Fruit fly (Drosophila melanogaster) whole organism, embryonic: ENCODE data around the gene CG13449.

Experiments
- B-H2 ChIP-seq: fragments of 200-800 bp; sonication (Bioruptor generic); optimal IDR thresholded peaks from 2 replicates; lab custom pipeline; 2018; ENCODE audit warnings: missing biosample characterization, mild to moderate bottlenecking, missing genetic modification characterization
- CG10147 ChIP-seq: fragments of 200-800 bp; sonication (Bioruptor generic); optimal IDR thresholded peaks from 2 replicates; lab custom pipeline; 2019; ENCODE audit warnings: missing biosample characterization, mild to moderate bottlenecking, missing genetic modification characterization, moderate library complexity
- CG1024 ChIP-seq: fragments of 200-800 bp; sonication (Bioruptor generic); IDR thresholded peaks from 2 replicates; pipeline ENCODE4 v1.3.6; 2022; ENCODE audit warnings: missing biosample characterization, missing genetic modification characterization
- CG10979 ChIP-seq: fragments of 200-800 bp; sonication (Bioruptor generic); optimal IDR thresholded peaks from 2 replicates; lab custom pipeline; 2018; ENCODE audit warnings: missing biosample characterization, mild to moderate bottlenecking, missing genetic modification characterization, moderate library complexity
- CG11093 ChIP-seq: fragments of 200-800 bp; sonication (Bioruptor generic); IDR thresholded peaks from 3 replicates; pipeline ENCODE4 v1.3.6; 2022; ENCODE audit warnings: missing biosample characterization, missing genetic modification characterization
- CG11456 ChIP-seq: fragments of 200-800 bp; sonication (Bioruptor generic); IDR thresholded peaks from 3 replicates; pipeline ENCODE4 v1.3.6; 2022; ENCODE audit warnings: missing biosample characterization, missing genetic modification characterization
- CG11696 ChIP-seq: fragments of 200-800 bp; sonication (Bioruptor generic); IDR thresholded peaks from 2 replicates; pipeline ENCODE4 v1.3.6; 2022; ENCODE audit warnings: missing biosample characterization, missing genetic modification characterization
- CG1233 ChIP-seq: fragments of 200-800 bp; sonication (Bioruptor generic); optimal IDR thresholded peaks from 4 replicates; lab custom pipeline; 2018; ENCODE audit warnings: missing biosample characterization, mild to moderate bottlenecking, missing genetic modification characterization
- CG1602 ChIP-seq: fragments of 200-800 bp; sonication (Bioruptor generic); optimal IDR thresholded peaks from 3 replicates; lab custom pipeline; 2016; ENCODE audit warnings: missing biosample characterization, missing genetic modification characterization
- CG17361 ChIP-seq: fragments of 200-800 bp; sonication (Bioruptor generic); IDR thresholded peaks from 3 replicates; pipeline ENCODE4 v1.3.6; 2022; ENCODE audit warnings: missing biosample characterization, missing genetic modification characterization
- CG18619 ChIP-seq: fragments of 200-800 bp; sonication (Bioruptor generic); optimal IDR thresholded peaks from 3 replicates; lab custom pipeline; 2017; ENCODE audit warnings: missing biosample characterization, mild to moderate bottlenecking, missing genetic modification characterization
- CG2678 ChIP-seq: fragments of 200-800 bp; sonication (Bioruptor generic); optimal IDR thresholded peaks from 3 replicates; lab custom pipeline; 2019; ENCODE audit warnings: missing biosample characterization, mild to moderate bottlenecking, missing genetic modification characterization, moderate library complexity
- CG2712 ChIP-seq: fragments of 200-800 bp; optimal IDR thresholded peaks from 3 replicates; lab custom pipeline; 2019; ENCODE audit warnings: missing biosample characterization, mild to moderate bottlenecking, missing genetic modification characterization, moderate library complexity
- CG30020 ChIP-seq: fragments of 200-800 bp; optimal IDR thresholded peaks from 2 replicates; lab custom pipeline; 2019; ENCODE audit warnings: missing biosample characterization, mild to moderate bottlenecking, missing genetic modification characterization, moderate library complexity
- CG30431 ChIP-seq: fragments of 200-800 bp; sonication (Bioruptor generic); optimal IDR thresholded peaks from 2 replicates; lab custom pipeline; 2017; ENCODE audit warnings: missing biosample characterization, missing genetic modification characterization
- CG31224 ChIP-seq: fragments of 200-800 bp; sonication (Bioruptor generic); IDR thresholded peaks from 2 replicates; pipeline ENCODE4 v1.3.6; 2022; ENCODE audit warnings: missing biosample characterization, missing genetic modification characterization
- CG3838 ChIP-seq: fragments of 200-800 bp; sonication (Bioruptor generic); optimal IDR thresholded peaks from 3 replicates; lab custom pipeline; 2016; ENCODE audit warnings: missing biosample characterization, missing genetic modification characterization
- CG42726 ChIP-seq: fragments of 200-800 bp; sonication (Bioruptor generic); IDR thresholded peaks from 2 replicates; pipeline ENCODE4 v1.3.6; 2022; ENCODE audit warnings: missing biosample characterization, missing genetic modification characterization; ENCODE audit not compliant: partially characterized antibody
- CG4404 ChIP-seq: fragments of 200-800 bp; sonication (Bioruptor generic); IDR thresholded peaks from 2 replicates; pipeline ENCODE4 v1.3.6; 2022; ENCODE audit warnings: missing biosample characterization, missing genetic modification characterization
- CG6254 ChIP-seq: fragments of 200-800 bp; sonication (Bioruptor generic); optimal IDR thresholded peaks from 3 replicates; lab custom pipeline; 2017; ENCODE audit warnings: mild to moderate bottlenecking, missing biosample characterization, missing genetic modification reagents, missing genetic modification characterization
- CG8281 ChIP-seq: fragments of 200-800 bp; sonication (Bioruptor generic); optimal IDR thresholded peaks from 2 replicates; lab custom pipeline; 2018; ENCODE audit warnings: missing biosample characterization, mild to moderate bottlenecking, missing genetic modification characterization, moderate library complexity
- CHES-1-like ChIP-seq: fragments of 200-800 bp; sonication (Bioruptor generic); optimal IDR thresholded peaks from 2 replicates; lab custom pipeline; 2016; ENCODE audit warnings: missing biosample characterization, missing genetic modification characterization
- Deaf1 ChIP-seq: fragments of 200-800 bp; optimal IDR thresholded peaks from 3 replicates; lab custom pipeline; 2019; ENCODE audit warnings: missing biosample characterization, mild to moderate bottlenecking, missing genetic modification characterization, moderate library complexity
- H15 ChIP-seq: fragments of 200-800 bp; sonication (Bioruptor generic); IDR thresholded peaks from 3 replicates; pipeline ENCODE4 v1.3.6; 2022; ENCODE audit warnings: missing biosample characterization, missing genetic modification characterization
- Lim3 ChIP-seq: fragments of 200-800 bp; sonication (Bioruptor generic); IDR thresholded peaks from 2 replicates; pipeline ENCODE4 v1.3.6; 2022; ENCODE audit warnings: missing biosample characterization, missing genetic modification characterization
- Med ChIP-seq: fragments of 200-800 bp; sonication (Bioruptor generic); peaks from one replicate; lab custom pipeline; 2016; ENCODE audit warnings: missing biosample characterization, missing genetic modification characterization, mild to moderate bottlenecking, inconsistent platforms, moderate library complexity
- Neu2 ChIP-seq: fragments of 200-800 bp; sonication (Bioruptor generic); optimal IDR thresholded peaks from 3 replicates; lab custom pipeline; 2016; ENCODE audit warnings: missing biosample characterization, missing genetic modification characterization, borderline replicate concordance
- Rfx ChIP-seq: fragments of 200-800 bp; sonication (Bioruptor generic); IDR thresholded peaks from 2 replicates; pipeline ENCODE4 v1.3.6; 2022; ENCODE audit warnings: missing biosample characterization, missing genetic modification characterization
- Sox102F ChIP-seq: fragments of 200-800 bp; sonication (Bioruptor generic); optimal IDR thresholded peaks from 2 replicates; lab custom pipeline; 2018; ENCODE audit warnings: missing biosample characterization, mild to moderate bottlenecking, missing genetic modification characterization, moderate library complexity
- Sry-β ChIP-seq: fragments of 200-800 bp; sonication (Bioruptor generic); optimal IDR thresholded peaks from 2 replicates; lab custom pipeline; 2018; ENCODE audit warnings: missing biosample characterization, mild to moderate bottlenecking, missing genetic modification characterization, moderate library complexity
- Tbp ChIP-seq: fragments of >200 bp; optimal IDR thresholded peaks from 2 replicates; lab custom pipeline; 2018; ENCODE audit warnings: missing biosample characterization, missing genetic modification characterization
- YL-1 ChIP-seq: fragments of 200-800 bp; sonication (Bioruptor generic); optimal IDR thresholded peaks from 3 replicates; lab custom pipeline; 2017; ENCODE audit warnings: missing biosample characterization, mild to moderate bottlenecking, missing genetic modification characterization
- bigmax ChIP-seq: fragments of 200-800 bp; sonication (Bioruptor generic); optimal IDR thresholded peaks from 2 replicates; lab custom pipeline; 2018; ENCODE audit warnings: missing biosample characterization, mild to moderate bottlenecking, missing genetic modification characterization
- chif ChIP-seq, 2 experiments: fragments of 200-800 bp; sonication (Bioruptor generic); optimal IDR thresholded peaks; 3 replicates each; lab custom pipeline; 2016; ENCODE audit warnings: missing biosample characterization in 2 of 2, missing genetic modification characterization in 2 of 2
- crc ChIP-seq: fragments of 200-800 bp; sonication (Bioruptor generic); optimal IDR thresholded peaks from 2 replicates; lab custom pipeline; 2016; ENCODE audit warnings: missing biosample characterization, missing genetic modification characterization
- gce ChIP-seq: fragments of 200-800 bp; sonication (Bioruptor generic); IDR thresholded peaks from 3 replicates; pipeline ENCODE4 v1.3.6; 2022; ENCODE audit warnings: missing biosample characterization, missing genetic modification characterization
- gcm ChIP-seq: fragments of 200-800 bp; sonication (Bioruptor generic); optimal IDR thresholded peaks from 2 replicates; lab custom pipeline; 2019; ENCODE audit warnings: missing biosample characterization, mild to moderate bottlenecking, missing genetic modification characterization, moderate library complexity
- gfzf ChIP-seq: fragments of 200-800 bp; sonication (Bioruptor generic); optimal IDR thresholded peaks from 2 replicates; lab custom pipeline; 2016; ENCODE audit warnings: missing biosample characterization, mild to moderate bottlenecking, missing genetic modification characterization, moderate library complexity
- ind ChIP-seq: fragments of 200-800 bp; sonication (Bioruptor generic); optimal IDR thresholded peaks from 3 replicates; lab custom pipeline; 2016; ENCODE audit warnings: missing biosample characterization, missing genetic modification characterization
- jing ChIP-seq: fragments of 200-800 bp; sonication (Bioruptor generic); optimal IDR thresholded peaks from 2 replicates; lab custom pipeline; 2018; ENCODE audit warnings: missing biosample characterization, mild to moderate bottlenecking, missing genetic modification characterization
- lov ChIP-seq, 2 experiments: fragments of 200-800 bp in 1 of 2; fragments of >200 bp in 1 of 2; sonication (Bioruptor generic) in 1 of 2; IDR thresholded peaks in 1 of 2; optimal IDR thresholded peaks in 1 of 2; 2 replicates in 1 of 2; 3 replicates in 1 of 2; pipeline versions ENCODE4 v1.3.6 to Lab custom; 2017 to 2022; ENCODE audit warnings: missing biosample characterization in 1 of 2, missing genetic modification characterization in 1 of 2
- nom ChIP-seq: fragments of 200-800 bp; sonication (Bioruptor generic); optimal IDR thresholded peaks from 2 replicates; lab custom pipeline; 2017; ENCODE audit warnings: missing biosample characterization, missing genetic modification characterization, mild to moderate bottlenecking, moderate library complexity, missing genetic modification reagents
- salm ChIP-seq: fragments of 200-800 bp; sonication (Bioruptor generic); optimal IDR thresholded peaks from 2 replicates; lab custom pipeline; 2018; ENCODE audit warnings: missing biosample characterization, mild to moderate bottlenecking, missing genetic modification characterization
- tgo ChIP-seq: fragments of 200-800 bp; sonication (Bioruptor generic); IDR thresholded peaks from 3 replicates; pipeline ENCODE4 v1.3.6; 2022; ENCODE audit warnings: missing biosample characterization, missing genetic modification characterization
- tna ChIP-seq: fragments of 200-800 bp; sonication (Bioruptor generic); IDR thresholded peaks from 2 replicates; pipeline ENCODE4 v1.3.6; 2022; ENCODE audit warnings: missing biosample characterization, missing genetic modification characterization; ENCODE audit not compliant: partially characterized antibody
- trh ChIP-seq: fragments of 200-800 bp; sonication (Bioruptor generic); optimal IDR thresholded peaks from 2 replicates; lab custom pipeline; 2016; ENCODE audit warnings: missing biosample characterization, missing genetic modification characterization
- tx ChIP-seq: fragments of 200-800 bp; sonication (Bioruptor generic); optimal IDR thresholded peaks from 2 replicates; lab custom pipeline; 2016; ENCODE audit warnings: missing biosample characterization, missing genetic modification characterization
- wor ChIP-seq: fragments of 200-800 bp; sonication (Bioruptor generic); IDR thresholded peaks from 2 replicates; pipeline ENCODE4 v1.3.6; 2022; ENCODE audit warnings: missing biosample characterization, missing genetic modification characterization
- yki ChIP-seq: fragments of >200 bp; optimal IDR thresholded peaks from 3 replicates; lab custom pipeline; 2018

CG13449 gene

DNA sequence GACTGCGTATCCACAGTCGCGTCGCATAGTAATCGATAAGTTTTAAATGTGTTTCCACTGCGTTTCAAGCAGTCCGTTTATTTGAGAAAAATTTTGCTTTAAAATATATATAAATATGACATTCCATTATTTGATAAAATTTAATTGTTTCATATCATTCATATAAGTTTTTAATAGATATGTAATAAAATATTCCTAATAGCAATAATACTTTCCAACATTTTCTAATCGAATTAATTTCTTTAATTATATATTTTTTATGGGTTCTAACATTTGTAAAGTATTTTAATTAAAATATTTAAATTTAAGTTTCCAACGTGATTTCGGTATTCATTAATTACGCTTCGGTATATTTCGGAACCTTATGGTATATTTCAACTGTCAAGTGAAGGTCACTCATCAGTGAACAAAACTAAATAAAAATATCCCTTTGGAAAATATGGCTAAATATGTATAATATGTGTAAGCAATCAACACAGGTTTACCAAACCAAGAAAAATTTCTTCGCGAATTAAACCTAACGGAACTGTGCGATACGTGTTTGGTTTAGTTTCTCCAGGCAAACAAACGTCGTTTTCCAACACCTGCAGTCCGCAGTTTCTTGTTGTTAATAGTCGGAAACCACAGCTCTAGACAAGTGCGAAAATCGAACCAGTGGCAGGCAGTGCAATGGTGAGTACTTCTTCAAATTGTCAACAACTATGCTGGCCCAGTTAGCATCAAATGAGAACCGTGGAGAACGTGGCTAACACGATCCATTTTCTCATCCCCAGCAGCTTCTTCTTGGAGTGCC lies 49.4 kb downstream of the CG13449 start, which contains the start of the genes CG7739 and SCCRO (continued):
- no peak for TF ChIP-seq Sry-β (GFP tag; lab: Kevin White, UChicago)
- peak; percentile 56 for TF ChIP-seq CG1602 (GFP tag; lab: Kevin White, UChicago)
- TF ChIP-seq chif (GFP tag; optimal IDR thresholded peaks at IDR 0.05; lab: Kevin White, UChicago), result no peak
- TF ChIP-seq salm (tag; lab: Kevin White, UChicago), result no peak
- peak; percentile 37; the same call in 1 of the 2 replicates for TF ChIP-seq CG4404 (GFP tag; lab: Robert Waterston, UW)
- peak; percentile 19 for TF ChIP-seq CG10979 (tag; lab: Kevin White, UChicago)
- TF ChIP-seq CG1024 (GFP tag; lab: Robert Waterston, UW), result peak; percentile 62; the same call in 1 of the 2 replicates
- TF ChIP-seq tx (GFP tag; lab: Kevin White, UChicago), result no peak
- TF ChIP-seq Rfx (GFP tag; lab: Robert Waterston, UW), result peak; percentile 77
- TF ChIP-seq tgo, result peak; percentile 69
- TF ChIP-seq wor (GFP tag; lab: Robert Waterston, UW), result no peak
- peak; percentile 11 for TF ChIP-seq CG10147 (GFP tag; lab: Kevin White, UChicago)
- peak; percentile 57 for TF ChIP-seq ind
- TF ChIP-seq Med (GFP tag; lab: Kevin White, UChicago), result peak; percentile 92
- peak; percentile 78 for TF ChIP-seq CG2712 (tag; lab: Kevin White, UChicago)
- no peak for TF ChIP-seq Tbp
- no peak for TF ChIP-seq H15 (GFP tag; lab: Robert Waterston, UW)
- peak; percentile 35 for TF ChIP-seq CG18619 (GFP tag; lab: Kevin White, UChicago)
- TF ChIP-seq gce (GFP tag; lab: Robert Waterston, UW), result no peak
- TF ChIP-seq CG3838 (GFP tag; lab: Kevin White, UChicago), result no peak
- TF ChIP-seq yki, result no peak
- no peak for TF ChIP-seq CG11093 (GFP tag; lab: Robert Waterston, UW)
- no peak for TF ChIP-seq Lim3
- peak; percentile 66 for TF ChIP-seq gfzf (GFP tag; lab: Kevin White, UChicago)
- TF ChIP-seq CG30431 (GFP tag; lab: Kevin White, UChicago), result no peak
- TF ChIP-seq CG11456 (GFP tag; lab: Robert Waterston, UW), result no peak; the same call in 1 of the 3 replicates
- TF ChIP-seq trh, result no peak
- no peak for TF ChIP-seq jing (GFP tag; lab: Kevin White, UChicago)
- TF ChIP-seq CG42726 (GFP tag; lab: Robert Waterston, UW), result no peak
- peak; percentile 42 for TF ChIP-seq YL-1
- TF ChIP-seq nom (GFP tag; lab: Kevin White, UChicago), result no peak
- no peak for TF ChIP-seq Sox102F
- TF ChIP-seq Neu2 (GFP tag; lab: Kevin White, UChicago), result no peak
- peak; percentile 85 for TF ChIP-seq CG17361 (GFP tag; lab: Robert Waterston, UW)
- TF ChIP-seq lov (optimal IDR thresholded peaks at IDR 0.05; lab: Kevin White, UChicago), result no peak
- TF ChIP-seq lov (GFP tag; IDR thresholded peaks at IDR 0.05; lab: Robert Waterston, UW), result peak; percentile 35; the same call in 1 of the 3 replicates
- no peak for TF ChIP-seq bigmax (GFP tag; lab: Kevin White, UChicago)
- TF ChIP-seq B-H2 (GFP tag; lab: Kevin White, UChicago), result peak; percentile 49
- peak; percentile 74 for TF ChIP-seq CG2678 (tag; lab: Kevin White, UChicago)
- no peak for TF ChIP-seq CG6254 (GFP tag; lab: Kevin White, UChicago)
- TF ChIP-seq CG31224 (GFP tag; lab: Robert Waterston, UW), result peak; percentile 59
- no peak for TF ChIP-seq CG8281 (tag; lab: Kevin White, UChicago)
- TF ChIP-seq tna, result no peak
- peak; percentile 46 for TF ChIP-seq CHES-1-like (GFP tag; lab: Kevin White, UChicago)
- no peak for TF ChIP-seq crc (GFP tag; lab: Kevin White, UChicago)
- peak; percentile 57; the same call in 1 of the 2 replicates for TF ChIP-seq CG11696 (GFP tag; lab: Robert Waterston, UW)
- peak; percentile 24 for TF ChIP-seq CG1233 (GFP tag; lab: Kevin White, UChicago)
- no peak for TF ChIP-seq Deaf1
- TF ChIP-seq CG30020, result peak; percentile 87
- peak; percentile 10 for TF ChIP-seq gcm (GFP tag; lab: Kevin White, UChicago)
